Fruit fly (Drosophila melanogaster) S2 (cell line): ENCODE data around the gene CG7857.

Experiments
- CG8478 ChIP-seq: fragments of >200 bp; optimal IDR thresholded peaks from 2 replicates; lab custom pipeline; 2018
- CTCF ChIP-seq, 2 experiments: fragments of >200 bp; optimal IDR thresholded peaks; 2 replicates each; lab custom pipeline; 2018

- TF ChIP-seq CG8478, result no peak
- TF ChIP-seq CTCF (optimal IDR thresholded peaks at IDR 0.05; lab: Kevin White, UChicago), result no peak
These were observed 24.4 kb upstream of the CG7857 start, which contains the start of gene obst-H for dm6 chr3L:15529143-15529542.
